Worm (Caenorhabditis elegans) whole organism, early embryonic: ENCODE measurements around the gene F11A5.18.

Experiments used
- B0310.2 ChIP-seq: sonication (generic microtip); optimal IDR thresholded peaks from 2 replicates; lab custom pipeline; 2016; ENCODE audit warnings: mild to moderate bottlenecking, missing genetic modification characterization, missing compliant biosample characterization
- ama-1 ChIP-seq: fragments of 150-350 bp; optimal IDR thresholded peaks from 2 replicates; lab custom pipeline; 2014
- tbx-37 ChIP-seq: fragments of 200-800 bp; sonication (Bioruptor generic); conservative IDR thresholded peaks from 2 replicates; pipeline ENCODE4 v1.3.6; 2022; ENCODE audit warnings: missing genetic modification reagents, missing genetic modification characterization, missing compliant biosample characterization

ce11 chrV:16235647-16236046 is 32.9 kb downstream of the F11A5.18 start, which contains the start of gene srh-98:
- TF ChIP-seq B0310.2 (no peak), ama-1 (lab: Kevin White, UChicago) (no peak), tbx-37 (GFP tag; lab: Robert Waterston, UW) (no peak)
